Worm (Caenorhabditis elegans) whole organism, L3 larva: ENCODE data around the gene C17G10.10.

Experiments used
- R02D3.7 ChIP-seq: fragments of 150-350 bp; optimal IDR thresholded peaks from 2 replicates; lab custom pipeline; 2014; ENCODE audit warnings: missing biosample characterization, missing genetic modification characterization
- ZK546.5 ChIP-seq: sonication (generic microtip); optimal IDR thresholded peaks from 2 replicates; lab custom pipeline; 2017; ENCODE audit warnings: missing biosample characterization, missing genetic modification characterization
- aly-2 ChIP-seq: fragments of 150-350 bp; optimal IDR thresholded peaks from 2 replicates; lab custom pipeline; 2014; ENCODE audit warnings: missing biosample characterization, missing genetic modification characterization
- ama-1 ChIP-seq: fragments of 150-350 bp; optimal IDR thresholded peaks from 2 replicates; lab custom pipeline; 2018
- ceh-16 ChIP-seq: sonication (generic microtip); optimal IDR thresholded peaks from 2 replicates; lab custom pipeline; 2017; ENCODE audit warnings: missing biosample characterization, missing genetic modification characterization
- ceh-28 ChIP-seq: fragments of 150-350 bp; optimal IDR thresholded peaks from 2 replicates; lab custom pipeline; 2014; ENCODE audit warnings: missing biosample characterization, missing genetic modification reagents, missing genetic modification characterization
- ceh-82 ChIP-seq: fragments of 150-350 bp; optimal IDR thresholded peaks from 2 replicates; lab custom pipeline; 2014; ENCODE audit warnings: missing biosample characterization, missing genetic modification characterization
- ceh-9 ChIP-seq: sonication (generic microtip); optimal IDR thresholded peaks from 2 replicates; lab custom pipeline; 2018; ENCODE audit warnings: missing biosample characterization, missing genetic modification characterization
- daf-12 ChIP-seq: fragments of 150-350 bp; optimal IDR thresholded peaks from 2 replicates; lab custom pipeline; 2014; ENCODE audit warnings: missing biosample characterization, missing genetic modification reagents, missing genetic modification characterization
- egl-27 ChIP-seq: sonication (generic microtip); optimal IDR thresholded peaks from 4 replicates; lab custom pipeline; 2017; ENCODE audit warnings: missing biosample characterization, missing genetic modification reagents, missing genetic modification characterization
- egl-5 ChIP-seq: fragments of 150-350 bp; optimal IDR thresholded peaks from 2 replicates; lab custom pipeline; 2017; ENCODE audit warnings: missing biosample characterization, missing genetic modification reagents, missing genetic modification characterization, inconsistent platforms
- elt-1 ChIP-seq: fragments of 150-350 bp; optimal IDR thresholded peaks from 2 replicates; lab custom pipeline; 2014; ENCODE audit warnings: missing biosample characterization, missing genetic modification characterization
- elt-2 ChIP-seq: sonication (generic microtip); optimal IDR thresholded peaks from 2 replicates; lab custom pipeline; 2016; ENCODE audit warnings: missing genetic modification reagents, mild to moderate bottlenecking, missing genetic modification characterization, missing compliant biosample characterization
- eor-1 ChIP-seq, 2 experiments: fragments of 150-350 bp; optimal IDR thresholded peaks; 2 replicates each; lab custom pipeline; 2014 to 2018; ENCODE audit warnings: missing biosample characterization in 2 of 2, missing genetic modification characterization in 2 of 2
- fkh-2 ChIP-seq: fragments of 150-350 bp; optimal IDR thresholded peaks from 2 replicates; lab custom pipeline; 2014; ENCODE audit warnings: missing biosample characterization, missing genetic modification reagents, missing genetic modification characterization
- fos-1 ChIP-seq: fragments of 150-350 bp; optimal IDR thresholded peaks from 2 replicates; lab custom pipeline; 2014; ENCODE audit warnings: missing biosample characterization, missing genetic modification characterization
- jun-1 ChIP-seq: fragments of 150-350 bp; optimal IDR thresholded peaks from 2 replicates; lab custom pipeline; 2014; ENCODE audit warnings: missing biosample characterization, missing genetic modification reagents, missing genetic modification characterization
- lin-15B ChIP-seq: fragments of 150-350 bp; optimal IDR thresholded peaks from 2 replicates; lab custom pipeline; 2014; ENCODE audit warnings: missing biosample characterization, missing genetic modification characterization
- lin-39 ChIP-seq: fragments of 150-350 bp; optimal IDR thresholded peaks from 2 replicates; lab custom pipeline; 2018; ENCODE audit warnings: missing biosample characterization, missing genetic modification reagents, missing genetic modification characterization
- lsy-12 ChIP-seq: sonication (generic microtip); optimal IDR thresholded peaks from 2 replicates; lab custom pipeline; 2016; ENCODE audit warnings: mild to moderate bottlenecking, missing genetic modification characterization, missing compliant biosample characterization
- mdl-1 ChIP-seq: fragments of 150-350 bp; optimal IDR thresholded peaks from 2 replicates; lab custom pipeline; 2014; ENCODE audit warnings: missing biosample characterization, missing genetic modification characterization
- nfya-1 ChIP-seq: sonication (generic microtip); optimal IDR thresholded peaks from 2 replicates; lab custom pipeline; 2017; ENCODE audit warnings: missing genetic modification characterization, mild to moderate bottlenecking, missing compliant biosample characterization, antibody characterized with exemption, moderate library complexity; ENCODE audit not compliant: insufficient read depth
- nhr-11 ChIP-seq: fragments of 150-350 bp; optimal IDR thresholded peaks from 2 replicates; lab custom pipeline; 2014; ENCODE audit warnings: missing biosample characterization, missing genetic modification characterization
- nhr-12 ChIP-seq: fragments of 150-350 bp; optimal IDR thresholded peaks from 2 replicates; lab custom pipeline; 2014; ENCODE audit warnings: missing biosample characterization, missing genetic modification characterization
- nhr-23 ChIP-seq: fragments of 150-350 bp; optimal IDR thresholded peaks from 2 replicates; lab custom pipeline; 2014; ENCODE audit warnings: missing biosample characterization, missing genetic modification reagents, missing genetic modification characterization
- nhr-237 ChIP-seq: fragments of 150-350 bp; optimal IDR thresholded peaks from 2 replicates; lab custom pipeline; 2014; ENCODE audit warnings: missing biosample characterization, missing genetic modification characterization
- nhr-25 ChIP-seq: sonication (generic microtip); optimal IDR thresholded peaks from 2 replicates; lab custom pipeline; 2017; ENCODE audit warnings: missing biosample characterization, missing genetic modification characterization
- nhr-28 ChIP-seq: fragments of 150-350 bp; optimal IDR thresholded peaks from 2 replicates; lab custom pipeline; 2014; ENCODE audit warnings: missing biosample characterization, missing genetic modification characterization
- nhr-67 ChIP-seq: fragments of 150-350 bp; optimal IDR thresholded peaks from 2 replicates; lab custom pipeline; 2014; ENCODE audit warnings: missing biosample characterization, missing genetic modification characterization
- nhr-76 ChIP-seq: fragments of 150-350 bp; sonication (generic microtip); optimal IDR thresholded peaks from 5 replicates; lab custom pipeline; 2014; ENCODE audit warnings: missing biosample characterization, missing genetic modification characterization
- nhr-77 ChIP-seq: fragments of 150-350 bp; optimal IDR thresholded peaks from 2 replicates; lab custom pipeline; 2014; ENCODE audit warnings: missing biosample characterization, missing genetic modification characterization
- pha-4 ChIP-seq: fragments of 150-350 bp; optimal IDR thresholded peaks from 2 replicates; lab custom pipeline; 2014; ENCODE audit warnings: missing biosample characterization, missing genetic modification reagents, missing genetic modification characterization
- pqm-1 ChIP-seq: fragments of 150-350 bp; optimal IDR thresholded peaks from 2 replicates; lab custom pipeline; 2017; ENCODE audit warnings: missing biosample characterization, missing genetic modification characterization, inconsistent platforms
- sea-2 ChIP-seq: fragments of 150-350 bp; sonication (generic microtip); optimal IDR thresholded peaks from 4 replicates; lab custom pipeline; 2014; ENCODE audit warnings: missing biosample characterization, missing genetic modification reagents, missing genetic modification characterization
- skn-1 ChIP-seq: fragments of 150-350 bp; optimal IDR thresholded peaks from 2 replicates; lab custom pipeline; 2014; ENCODE audit warnings: missing biosample characterization, missing genetic modification characterization
- snpc-4 ChIP-seq: fragments of 150-350 bp; optimal IDR thresholded peaks from 2 replicates; lab custom pipeline; 2014; ENCODE audit warnings: missing biosample characterization, missing genetic modification characterization
- unc-62 ChIP-seq: fragments of 150-350 bp; sonication (generic microtip); optimal IDR thresholded peaks from 4 replicates; lab custom pipeline; 2014; ENCODE audit warnings: missing biosample characterization, missing genetic modification reagents, missing genetic modification characterization
- zag-1 ChIP-seq: fragments of 150-350 bp; optimal IDR thresholded peaks from 2 replicates; lab custom pipeline; 2014; ENCODE audit warnings: missing biosample characterization, missing genetic modification characterization
- ztf-4 ChIP-seq: fragments of 150-350 bp; optimal IDR thresholded peaks from 2 replicates; lab custom pipeline; 2014; ENCODE audit warnings: missing biosample characterization, missing genetic modification characterization

C17G10.10 gene

DNA sequence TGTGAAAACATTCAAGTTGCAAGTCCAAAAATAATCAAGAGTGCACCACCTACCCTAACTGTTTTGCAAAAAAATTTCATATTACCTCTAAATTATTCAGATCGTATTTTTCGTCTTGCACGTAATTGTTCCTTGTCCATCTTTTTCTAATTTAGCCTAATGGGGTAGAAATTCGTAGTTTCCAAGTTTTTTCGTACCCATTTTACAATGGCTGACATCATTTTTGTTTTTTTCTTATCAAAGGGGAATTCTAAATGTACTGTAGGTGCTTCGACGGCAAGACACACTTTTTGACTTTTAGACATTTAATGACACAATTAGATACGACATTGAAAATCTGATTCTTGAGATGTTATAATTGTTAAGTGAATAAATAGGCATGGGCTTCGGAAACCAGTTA, 5.3 kb upstream of the C17G10.10 start:
- no peak for TF ChIP-seq zag-1 (tag; lab: Kevin White, UChicago)
- TF ChIP-seq ceh-9: no peak
- TF ChIP-seq fkh-2: no peak
- no peak for TF ChIP-seq egl-27 (tag; lab: Kevin White, UChicago)
- TF ChIP-seq, all 47 proteins: peak for 0

DNA sequence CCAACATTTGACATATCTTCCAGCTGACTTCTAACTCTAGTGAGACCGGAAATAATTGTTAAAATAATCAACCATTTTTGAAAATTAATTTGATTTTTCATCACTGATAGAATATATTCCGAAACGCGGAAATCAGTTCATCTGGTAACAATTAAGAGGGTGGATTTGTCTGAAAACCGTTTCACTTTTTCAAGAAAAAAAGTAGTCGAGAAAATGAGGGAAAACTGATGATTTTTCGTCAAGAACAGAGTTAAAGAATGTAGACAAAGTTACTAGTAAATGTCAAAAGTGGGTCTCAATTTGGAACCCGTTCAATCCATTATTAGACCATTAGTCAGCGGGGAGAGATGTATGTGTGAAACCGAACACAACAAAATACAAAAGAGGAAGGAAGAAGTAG, 4.0 kb upstream of the C17G10.10 start, which contains the start of gene C17G10.6:
C17G10.6 (minus strand) TSS at position 101 of the 400 bp plus-strand sequence.
- no peak for TF ChIP-seq ceh-82 (tag; lab: Kevin White, UChicago)
- no peak for TF ChIP-seq lin-39 (tag; lab: Kevin White, UChicago)
- no peak for TF ChIP-seq snpc-4 (tag; lab: Kevin White, UChicago)
- no peak for TF ChIP-seq nhr-77 (tag; lab: Kevin White, UChicago)
- TF ChIP-seq nhr-25 (tag; lab: Kevin White, UChicago): no peak
- no peak for TF ChIP-seq R02D3.7 (tag; lab: Kevin White, UChicago)
- no peak for TF ChIP-seq nhr-76
- TF ChIP-seq sea-2 (GFP tag; lab: Kevin White, UChicago): no peak
- no peak for TF ChIP-seq nhr-67 (tag; lab: Kevin White, UChicago)
- no peak for TF ChIP-seq eor-1 (tag; optimal IDR thresholded peaks at IDR 0.05; lab: Kevin White, UChicago)
- no peak for TF ChIP-seq egl-5
- no peak for TF ChIP-seq fos-1 (tag; lab: Kevin White, UChicago)
- TF ChIP-seq jun-1 (tag; lab: Kevin White, UChicago): no peak
- TF ChIP-seq lsy-12 (tag; lab: Kevin White, UChicago): no peak
- no peak for TF ChIP-seq unc-62 (GFP tag; lab: Kevin White, UChicago)
- TF ChIP-seq mdl-1: no peak
- no peak for TF ChIP-seq ama-1
- TF ChIP-seq ceh-28 (tag; lab: Kevin White, UChicago): no peak
- no peak for TF ChIP-seq elt-2 (tag; lab: Kevin White, UChicago)
- no peak for TF ChIP-seq nhr-12 (tag; lab: Kevin White, UChicago)

DNA sequence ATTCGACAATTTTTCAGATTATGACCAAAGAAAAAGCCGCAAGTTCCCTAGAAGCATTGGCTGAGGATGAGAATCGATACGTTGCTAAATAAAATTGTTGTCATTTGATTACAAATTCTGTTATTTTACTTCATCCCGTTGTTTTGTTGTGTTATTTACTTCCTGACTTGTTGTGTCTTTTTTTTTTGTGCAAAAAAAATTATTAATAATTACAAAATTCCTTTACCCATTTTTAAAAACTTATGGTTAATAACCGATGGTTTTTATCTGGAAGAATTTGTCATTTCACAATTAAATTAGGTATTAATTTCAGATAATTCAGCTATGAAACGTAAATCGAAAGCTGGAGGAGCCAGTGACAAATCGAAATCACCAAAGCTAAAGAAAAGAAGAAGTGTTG, 2.9 kb downstream of the C17G10.10 start, which contains the start of gene C17G10.1:
C17G10.1 (plus strand) TSS at position 301 of the 400 bp plus-strand sequence.
- TF ChIP-seq daf-12 (tag; lab: Kevin White, UChicago) (no peak), ama-1 (no peak), ceh-16 (tag; lab: Kevin White, UChicago) (no peak), nhr-76 (no peak), aly-2 (no peak), nhr-25 (tag; lab: Kevin White, UChicago) (no peak), eor-1 (tag; optimal IDR thresholded peaks at IDR 0.05; lab: Kevin White, UChicago) (no peak), ceh-82 (tag; lab: Kevin White, UChicago) (no peak), nhr-23 (tag; lab: Kevin White, UChicago) (no peak), ztf-4 (tag; lab: Kevin White, UChicago) (no peak), nfya-1 (tag; lab: Kevin White, UChicago) (no peak), ZK546.5 (no peak)

DNA sequence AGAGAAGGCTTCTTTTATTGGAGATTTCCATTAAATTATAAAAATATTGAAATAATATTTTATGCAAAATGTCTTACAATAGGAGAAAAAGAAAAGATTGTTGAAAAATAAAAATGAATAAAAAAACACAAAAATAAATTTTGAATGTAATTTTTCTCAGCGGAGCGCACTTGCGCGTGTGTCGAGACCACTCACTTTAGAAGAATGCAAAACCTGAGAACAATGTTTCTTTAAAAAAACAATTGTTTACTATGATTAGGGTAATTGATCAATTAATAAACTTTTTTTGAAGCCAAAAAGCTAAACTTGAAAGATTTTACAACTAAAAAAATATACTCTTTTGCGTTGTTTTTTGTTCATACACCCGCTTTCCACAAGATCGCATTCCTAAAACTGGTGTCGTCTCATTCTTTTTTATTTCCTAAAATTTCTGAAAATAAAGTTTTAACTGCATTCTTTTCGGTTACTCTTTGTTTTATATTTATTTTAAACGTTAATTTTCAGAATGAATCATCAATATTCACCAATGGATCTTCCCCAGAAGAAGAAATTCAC, 4.9 kb downstream of the C17G10.10 start, which contains the start of gene ttc-4:
ttc-4 (plus strand) TSS at position 505 of the 555 bp plus-strand sequence.
- TF ChIP-seq ceh-9: no peak
- TF ChIP-seq pha-4 (tag; lab: Kevin White, UChicago): peak; percentile 71
- peak; percentile 75 for TF ChIP-seq snpc-4 (tag; lab: Kevin White, UChicago)
- no peak for TF ChIP-seq nhr-11 (tag; lab: Kevin White, UChicago)
- no peak for TF ChIP-seq nhr-237 (tag; lab: Kevin White, UChicago)
- peak; percentile 65 for TF ChIP-seq lin-15B (tag; lab: Kevin White, UChicago)
- no peak for TF ChIP-seq egl-5
- TF ChIP-seq lsy-12 (tag; lab: Kevin White, UChicago): no peak
- TF ChIP-seq nhr-28 (tag; lab: Kevin White, UChicago): no peak
- TF ChIP-seq pqm-1 (tag; lab: Kevin White, UChicago): peak; percentile 51
- no peak for TF ChIP-seq daf-12 (tag; lab: Kevin White, UChicago)
- peak; percentile 38 for TF ChIP-seq nhr-23 (tag; lab: Kevin White, UChicago)
- TF ChIP-seq skn-1: no peak
- no peak for TF ChIP-seq nhr-25 (tag; lab: Kevin White, UChicago)
- no peak for TF ChIP-seq egl-27 (tag; lab: Kevin White, UChicago)
- TF ChIP-seq mdl-1: no peak
- no peak for TF ChIP-seq ceh-16 (tag; lab: Kevin White, UChicago)
- TF ChIP-seq elt-1: no peak
- no peak for TF ChIP-seq aly-2
- peak; percentile 58 for TF ChIP-seq nfya-1 (tag; lab: Kevin White, UChicago)
- TF ChIP-seq ama-1: no peak
- TF ChIP-seq elt-2 (tag; lab: Kevin White, UChicago): peak; percentile 39
- no peak for TF ChIP-seq ceh-28 (tag; lab: Kevin White, UChicago)
